Fruit fly (Drosophila melanogaster) whole organism, embryonic: ENCODE measurements around the gene CG32436.

Source experiments
- Antp ChIP-seq: fragments of 200-800 bp; sonication (Bioruptor generic); optimal IDR thresholded peaks from 3 replicates; lab custom pipeline; 2016; ENCODE audit warnings: missing biosample characterization, missing genetic modification characterization
- Bdp1 ChIP-seq: fragments of 200-800 bp; sonication (Bioruptor generic); optimal IDR thresholded peaks from 3 replicates; lab custom pipeline; 2016; ENCODE audit warnings: missing biosample characterization, missing genetic modification characterization
- CG10543 ChIP-seq: fragments of 200-800 bp; sonication (Bioruptor generic); optimal IDR thresholded peaks from 3 replicates; lab custom pipeline; 2017; ENCODE audit warnings: missing biosample characterization, mild to moderate bottlenecking, missing genetic modification characterization, moderate library complexity
- CG10565 ChIP-seq: fragments of 200-800 bp; sonication (Bioruptor generic); optimal IDR thresholded peaks from 3 replicates; lab custom pipeline; 2016; ENCODE audit warnings: missing biosample characterization, mild to moderate bottlenecking, missing genetic modification characterization
- CG13424 ChIP-seq: fragments of 200-800 bp; sonication (Bioruptor generic); optimal IDR thresholded peaks from 2 replicates; lab custom pipeline; 2019; ENCODE audit warnings: missing biosample characterization, mild to moderate bottlenecking, missing genetic modification characterization, moderate library complexity
- CG16813 ChIP-seq: fragments of 200-800 bp; sonication (Bioruptor generic); IDR thresholded peaks from 3 replicates; pipeline ENCODE4 v1.3.6; 2022; ENCODE audit warnings: missing biosample characterization, missing genetic modification characterization; ENCODE audit not compliant: partially characterized antibody
- CG17186 ChIP-seq: fragments of 200-800 bp; sonication (Bioruptor generic); optimal IDR thresholded peaks from 3 replicates; lab custom pipeline; 2017; ENCODE audit warnings: missing biosample characterization, missing genetic modification reagents, missing genetic modification characterization
- CG2129 ChIP-seq: fragments of 200-800 bp; sonication (Bioruptor generic); IDR thresholded peaks from 2 replicates; pipeline ENCODE4 v1.3.6; 2022; ENCODE audit warnings: missing biosample characterization, missing genetic modification characterization; ENCODE audit not compliant: partially characterized antibody
- CG2678 ChIP-seq: fragments of 200-800 bp; sonication (Bioruptor generic); optimal IDR thresholded peaks from 3 replicates; lab custom pipeline; 2019; ENCODE audit warnings: missing biosample characterization, mild to moderate bottlenecking, missing genetic modification characterization, moderate library complexity
- CG3065 ChIP-seq: fragments of 200-800 bp; sonication (Bioruptor generic); optimal IDR thresholded peaks from 2 replicates; lab custom pipeline; 2016; ENCODE audit warnings: missing biosample characterization, missing genetic modification characterization
- CG3163 ChIP-seq: fragments of 200-800 bp; sonication (Bioruptor generic); optimal IDR thresholded peaks from 3 replicates; lab custom pipeline; 2016; ENCODE audit warnings: missing biosample characterization, missing genetic modification characterization
- CG3281 ChIP-seq: fragments of 200-800 bp; sonication (Bioruptor generic); optimal IDR thresholded peaks from 3 replicates; lab custom pipeline; 2017; ENCODE audit warnings: missing biosample characterization, mild to moderate bottlenecking, missing genetic modification characterization
- CG43689 ChIP-seq: fragments of 200-800 bp; sonication (Bioruptor generic); IDR thresholded peaks from 2 replicates; pipeline ENCODE4 v1.3.6; 2022; ENCODE audit warnings: missing biosample characterization, missing genetic modification characterization
- CG7372 ChIP-seq: fragments of 200-800 bp; sonication (Bioruptor generic); IDR thresholded peaks from 2 replicates; pipeline ENCODE4 v1.3.6; 2022; ENCODE audit warnings: missing biosample characterization, missing genetic modification characterization
- CG8388 ChIP-seq: fragments of 200-800 bp; sonication (Bioruptor generic); optimal IDR thresholded peaks from 2 replicates; lab custom pipeline; 2019; ENCODE audit warnings: missing biosample characterization, mild to moderate bottlenecking, missing genetic modification characterization, moderate library complexity
- CG8478 ChIP-seq: fragments of >200 bp; optimal IDR thresholded peaks from 2 replicates; lab custom pipeline; 2018
- CG9437 ChIP-seq: fragments of 200-800 bp; sonication (Bioruptor generic); optimal IDR thresholded peaks from 2 replicates; lab custom pipeline; 2018; ENCODE audit warnings: missing biosample characterization, mild to moderate bottlenecking, missing genetic modification characterization
- CG9727 ChIP-seq: fragments of 200-800 bp; sonication (Bioruptor generic); optimal IDR thresholded peaks from 3 replicates; lab custom pipeline; 2017; ENCODE audit warnings: missing biosample characterization, mild to moderate bottlenecking, missing genetic modification characterization
- CG9797 ChIP-seq: fragments of 200-800 bp; sonication (Bioruptor generic); optimal IDR thresholded peaks from 3 replicates; lab custom pipeline; 2018; ENCODE audit warnings: missing biosample characterization, mild to moderate bottlenecking, missing genetic modification characterization
- Dad ChIP-seq: fragments of 200-800 bp; sonication (Bioruptor generic); optimal IDR thresholded peaks from 3 replicates; lab custom pipeline; 2016; ENCODE audit warnings: missing biosample characterization, missing genetic modification characterization
- Dek ChIP-seq: fragments of 200-800 bp; sonication (Bioruptor generic); optimal IDR thresholded peaks from 3 replicates; lab custom pipeline; 2019; ENCODE audit warnings: missing biosample characterization, mild to moderate bottlenecking, missing genetic modification characterization, moderate library complexity
- Doc3 ChIP-seq: fragments of 200-800 bp; sonication (Bioruptor generic); IDR thresholded peaks from 3 replicates; pipeline ENCODE4 v1.3.6; 2022; ENCODE audit warnings: missing biosample characterization, missing genetic modification characterization; ENCODE audit not compliant: partially characterized antibody
- E2f2 ChIP-seq: fragments of 200-800 bp; sonication (Bioruptor generic); IDR thresholded peaks from 2 replicates; pipeline ENCODE4 v1.3.6; 2022; ENCODE audit warnings: missing biosample characterization, missing genetic modification characterization
- Ets97D ChIP-seq: fragments of 200-800 bp; sonication (Bioruptor generic); optimal IDR thresholded peaks from 3 replicates; lab custom pipeline; 2016; ENCODE audit warnings: missing biosample characterization, missing genetic modification characterization
- Hr3 ChIP-seq: fragments of 200-800 bp; sonication (Bioruptor generic); optimal IDR thresholded peaks from 3 replicates; lab custom pipeline; 2016; ENCODE audit warnings: missing biosample characterization, missing genetic modification characterization
- Hsf ChIP-seq: fragments of 200-800 bp; sonication (Bioruptor generic); optimal IDR thresholded peaks from 3 replicates; lab custom pipeline; 2016; ENCODE audit warnings: missing biosample characterization, missing genetic modification characterization
- Meics ChIP-seq: fragments of 200-800 bp; sonication (Bioruptor generic); optimal IDR thresholded peaks from 2 replicates; lab custom pipeline; 2017; ENCODE audit warnings: missing biosample characterization, mild to moderate bottlenecking, missing genetic modification characterization
- Oaz ChIP-seq: fragments of 200-800 bp; sonication (Bioruptor generic); IDR thresholded peaks from 2 replicates; pipeline ENCODE4 v1.3.6; 2022; ENCODE audit warnings: missing biosample characterization, missing genetic modification characterization
- TFAM ChIP-seq: fragments of 200-800 bp; sonication (Bioruptor generic); optimal IDR thresholded peaks from 2 replicates; lab custom pipeline; 2017; ENCODE audit warnings: missing biosample characterization, missing genetic modification characterization, inconsistent platforms
- bsh ChIP-seq, 2 experiments: fragments of 200-800 bp; sonication (Bioruptor generic); optimal IDR thresholded peaks; 2 replicates each; lab custom pipeline; 2017 to 2018; ENCODE audit warnings: mild to moderate bottlenecking in 2 of 2, missing biosample characterization in 2 of 2, missing genetic modification characterization in 2 of 2, moderate library complexity in 1 of 2
- cato ChIP-seq: fragments of 200-800 bp; sonication (Bioruptor generic); optimal IDR thresholded peaks from 2 replicates; lab custom pipeline; 2016; ENCODE audit warnings: missing biosample characterization, missing genetic modification characterization, borderline replicate concordance
- chif ChIP-seq, 2 experiments: fragments of 200-800 bp; sonication (Bioruptor generic); optimal IDR thresholded peaks; 3 replicates each; lab custom pipeline; 2016; ENCODE audit warnings: missing biosample characterization in 2 of 2, missing genetic modification characterization in 2 of 2
- chinmo ChIP-seq: fragments of 200-800 bp; sonication (Bioruptor generic); IDR thresholded peaks from 4 replicates; pipeline ENCODE4 v1.3.6; 2022; ENCODE audit warnings: missing biosample characterization, missing genetic modification characterization; ENCODE audit not compliant: partially characterized antibody
- crp ChIP-seq, 2 experiments: fragments of 200-800 bp; sonication (Bioruptor generic); optimal IDR thresholded peaks; 2 replicates in 1 of 2; 3 replicates in 1 of 2; lab custom pipeline; 2017; ENCODE audit warnings: missing biosample characterization in 2 of 2, missing genetic modification characterization in 2 of 2, mild to moderate bottlenecking in 1 of 2, moderate library complexity in 1 of 2
- da ChIP-seq: fragments of 200-800 bp; sonication (Bioruptor generic); optimal IDR thresholded peaks from 2 replicates; lab custom pipeline; 2016; ENCODE audit warnings: missing biosample characterization, missing genetic modification characterization
- en ChIP-seq: fragments of 200-800 bp; sonication (Bioruptor generic); optimal IDR thresholded peaks from 2 replicates; lab custom pipeline; 2016; ENCODE audit warnings: missing biosample characterization, missing genetic modification characterization
- fd3F ChIP-seq: fragments of 200-800 bp; sonication (Bioruptor generic); optimal IDR thresholded peaks from 2 replicates; lab custom pipeline; 2018; ENCODE audit warnings: missing biosample characterization, mild to moderate bottlenecking, missing genetic modification characterization, moderate library complexity
- hkb ChIP-seq, 2 experiments: fragments of 200-800 bp in 1 of 2; fragments of >200 bp in 1 of 2; sonication (Bioruptor generic) in 1 of 2; IDR thresholded peaks in 1 of 2; optimal IDR thresholded peaks in 1 of 2; 2 replicates each; pipeline versions ENCODE4 v1.3.6 to Lab custom; 2017 to 2022; ENCODE audit warnings: missing biosample characterization in 1 of 2, missing genetic modification characterization in 1 of 2
- inv ChIP-seq: fragments of 200-800 bp; sonication (Bioruptor generic); IDR thresholded peaks from 2 replicates; pipeline ENCODE4 v1.3.6; 2022; ENCODE audit warnings: missing biosample characterization, missing genetic modification characterization; ENCODE audit not compliant: partially characterized antibody
- lbe ChIP-seq: fragments of 200-800 bp; sonication (Bioruptor generic); optimal IDR thresholded peaks from 2 replicates; lab custom pipeline; 2016; ENCODE audit warnings: missing biosample characterization, mild to moderate bottlenecking, missing genetic modification characterization
- luna ChIP-seq: fragments of 200-800 bp; sonication (Bioruptor generic); optimal IDR thresholded peaks from 2 replicates; lab custom pipeline; 2016; ENCODE audit warnings: missing biosample characterization, missing genetic modification characterization
- p53 ChIP-seq: fragments of 200-800 bp; sonication (Bioruptor generic); optimal IDR thresholded peaks from 2 replicates; lab custom pipeline; 2016; ENCODE audit warnings: missing biosample characterization, missing genetic modification characterization
- pros ChIP-seq: fragments of 200-800 bp; sonication (Bioruptor generic); optimal IDR thresholded peaks from 3 replicates; lab custom pipeline; 2019; ENCODE audit warnings: missing biosample characterization, mild to moderate bottlenecking, missing genetic modification characterization, moderate library complexity
- scrt ChIP-seq: fragments of 200-800 bp; sonication (Bioruptor generic); optimal IDR thresholded peaks from 2 replicates; lab custom pipeline; 2018; ENCODE audit warnings: missing biosample characterization, mild to moderate bottlenecking, missing genetic modification characterization, moderate library complexity
- sisA ChIP-seq: fragments of 200-800 bp; sonication (Bioruptor generic); IDR thresholded peaks from 2 replicates; pipeline ENCODE4 v1.3.6; 2022; ENCODE audit warnings: missing biosample characterization, missing genetic modification characterization
- slbo ChIP-seq: fragments of 200-800 bp; sonication (Bioruptor generic); IDR thresholded peaks from 2 replicates; pipeline ENCODE4 v1.3.6; 2022; ENCODE audit warnings: missing biosample characterization, missing genetic modification characterization
- twi ChIP-seq: fragments of 200-800 bp; optimal IDR thresholded peaks from 2 replicates; lab custom pipeline; 2019; ENCODE audit warnings: missing biosample characterization, mild to moderate bottlenecking, missing genetic modification characterization, moderate library complexity
- tx ChIP-seq: fragments of 200-800 bp; sonication (Bioruptor generic); optimal IDR thresholded peaks from 2 replicates; lab custom pipeline; 2016; ENCODE audit warnings: missing biosample characterization, missing genetic modification characterization

Gene CG32436

DNA sequence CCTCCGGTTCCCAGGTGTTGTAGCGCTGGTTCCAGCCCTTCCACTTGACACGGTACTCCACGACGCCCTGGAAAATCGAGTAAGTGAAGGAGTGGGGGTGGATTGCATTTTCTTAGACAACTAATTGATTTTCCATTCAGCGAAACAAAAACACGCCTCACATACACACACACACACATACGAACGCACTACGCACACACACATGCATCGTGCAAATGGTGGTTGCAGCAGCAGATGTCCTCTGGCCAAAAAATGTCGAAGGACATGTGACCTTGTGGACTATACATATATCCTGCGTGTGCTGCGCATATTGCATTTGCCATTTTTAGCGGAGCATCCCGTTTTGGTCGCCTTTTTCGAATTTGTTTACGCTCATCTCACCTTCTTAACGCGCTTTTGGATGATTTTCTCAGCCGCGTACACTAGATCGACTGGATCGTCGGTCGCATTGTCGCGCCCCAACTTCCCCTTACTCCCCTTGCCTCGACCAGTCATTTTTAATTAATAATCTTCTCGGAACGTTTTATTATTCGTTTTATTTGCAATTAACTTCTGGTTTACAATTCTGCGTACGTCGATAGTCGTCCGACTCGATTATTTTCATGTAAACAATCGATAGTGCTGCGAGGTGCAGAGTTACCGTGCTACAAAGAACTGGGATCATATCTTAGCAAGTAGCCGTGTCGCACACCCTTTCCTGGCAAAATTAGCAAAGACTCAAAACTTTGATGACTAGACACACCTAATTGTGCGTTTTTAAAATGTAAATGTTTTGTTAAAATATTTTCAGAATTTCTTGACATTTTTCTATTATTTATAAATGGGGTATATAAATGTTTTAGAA lies 26.2 kb upstream of the CG32436 start, which contains the start of gene Pc (continued):
- TF ChIP-seq Dek (tag; lab: Kevin White, UChicago) (peak; percentile 39), twi (tag; lab: Kevin White, UChicago) (peak; percentile 61), CG10565 (GFP tag; lab: Kevin White, UChicago) (no peak), Ets97D (GFP tag; lab: Kevin White, UChicago) (peak; percentile 88), Antp (GFP tag; lab: Kevin White, UChicago) (no peak), CG16813 (GFP tag; lab: Robert Waterston, UW) (peak; percentile 88), pros (GFP tag; lab: Kevin White, UChicago) (peak; percentile 60), bsh (GFP tag; optimal IDR thresholded peaks at IDR 0.05; lab: Kevin White, UChicago) (no peak), CG10543 (GFP tag; lab: Kevin White, UChicago) (no peak), cato (GFP tag; lab: Kevin White, UChicago) (no peak), Hr3 (GFP tag; lab: Kevin White, UChicago) (no peak), luna (GFP tag; lab: Kevin White, UChicago) (no peak), da (GFP tag; lab: Kevin White, UChicago) (peak; percentile 0), CG8388 (GFP tag; lab: Kevin White, UChicago) (no peak), chif (GFP tag; optimal IDR thresholded peaks at IDR 0.05; lab: Kevin White, UChicago) (peak in 1 of 2 experiments; percentile 37), E2f2 (GFP tag; lab: Robert Waterston, UW) (peak; percentile 64), tx (GFP tag; lab: Kevin White, UChicago) (no peak), scrt (GFP tag; lab: Kevin White, UChicago) (no peak), Meics (GFP tag; lab: Kevin White, UChicago) (no peak), hkb (optimal IDR thresholded peaks at IDR 0.05; lab: Kevin White, UChicago) (no peak), hkb (GFP tag; IDR thresholded peaks at IDR 0.05; lab: Robert Waterston, UW) (no peak), CG3163 (no peak), CG7372 (GFP tag; lab: Robert Waterston, UW) (no peak), TFAM (GFP tag; lab: Kevin White, UChicago) (no peak), Oaz (GFP tag; lab: Robert Waterston, UW) (no peak), CG43689 (GFP tag; lab: Robert Waterston, UW) (no peak), slbo (GFP tag; lab: Robert Waterston, UW) (peak; percentile 40), p53 (peak; percentile 59), CG8478 (lab: Kevin White, UChicago) (peak; percentile 65), inv (GFP tag; lab: Robert Waterston, UW) (peak; percentile 83), fd3F (GFP tag; lab: Kevin White, UChicago) (no peak), CG9727 (no peak), Doc3 (GFP tag; lab: Robert Waterston, UW) (peak; percentile 76), CG2678 (tag; lab: Kevin White, UChicago) (no peak), CG3281 (GFP tag; lab: Kevin White, UChicago) (no peak), CG13424 (peak; percentile 5), en (GFP tag; lab: Kevin White, UChicago) (no peak), CG2129 (GFP tag; lab: Robert Waterston, UW) (peak; percentile 60), Bdp1 (GFP tag; lab: Kevin White, UChicago) (no peak), chinmo (GFP tag; lab: Robert Waterston, UW) (peak; percentile 77; the same call in 1 of the 4 replicates), Dad (peak; percentile 1), Hsf (no peak), CG9437 (GFP tag; lab: Kevin White, UChicago) (no peak), sisA (no peak), lbe (no peak), CG3065 (GFP tag; lab: Kevin White, UChicago) (no peak), CG17186 (GFP tag; lab: Kevin White, UChicago) (peak; percentile 57), crp (GFP tag; optimal IDR thresholded peaks at IDR 0.05; lab: Kevin White, UChicago) (no peak), CG9797 (GFP tag; lab: Kevin White, UChicago) (peak; percentile 88)
